Worm (Caenorhabditis elegans) whole organism, L1 larva: ENCODE measurements around the gene C02H6.1.

Experiments used
- aly-2 ChIP-seq: fragments of 150-350 bp; optimal IDR thresholded peaks from 2 replicates; lab custom pipeline; 2014; ENCODE audit warnings: missing biosample characterization, missing genetic modification characterization
- jun-1 ChIP-seq: fragments of 150-350 bp; optimal IDR thresholded peaks from 2 replicates; lab custom pipeline; 2014; ENCODE audit warnings: missing biosample characterization, missing genetic modification reagents, missing genetic modification characterization
- nhr-11 ChIP-seq: fragments of 150-350 bp; optimal IDR thresholded peaks from 2 replicates; lab custom pipeline; 2014; ENCODE audit warnings: missing biosample characterization, missing genetic modification characterization
- nhr-12 ChIP-seq: sonication (generic microtip); optimal IDR thresholded peaks from 2 replicates; lab custom pipeline; 2017; ENCODE audit warnings: missing biosample characterization, missing genetic modification characterization
- nhr-28 ChIP-seq: fragments of 150-350 bp; optimal IDR thresholded peaks from 2 replicates; lab custom pipeline; 2014; ENCODE audit warnings: missing biosample characterization, missing genetic modification characterization
- snpc-4 ChIP-seq: fragments of 150-350 bp; optimal IDR thresholded peaks from 2 replicates; lab custom pipeline; 2014; ENCODE audit warnings: missing biosample characterization, missing genetic modification characterization
- tbx-2 ChIP-seq: sonication (generic microtip); optimal IDR thresholded peaks from 2 replicates; lab custom pipeline; 2016; ENCODE audit warnings: missing genetic modification characterization, missing compliant biosample characterization

- TF ChIP-seq tbx-2 (tag; lab: Kevin White, UChicago) = no peak
- no peak for TF ChIP-seq nhr-12 (tag; lab: Kevin White, UChicago)
- TF ChIP-seq jun-1 (tag; lab: Kevin White, UChicago) = no peak
- no peak for TF ChIP-seq nhr-28 (tag; lab: Kevin White, UChicago)
- TF ChIP-seq aly-2 (tag; lab: Kevin White, UChicago) = no peak
- TF ChIP-seq snpc-4 (tag; lab: Kevin White, UChicago) = no peak
- TF ChIP-seq nhr-11 = no peak
Observed at ce11 chrV:7391933-7392332, 2.3 kb upstream of the C02H6.1 start, which contains the start of gene fbxa-105.
